Worm (Caenorhabditis elegans) whole organism, L3 larva: ENCODE measurements around the gene F35F10.13.
A peak's percentile ranks its signal among the peaks of the same experiment; 100 is the strongest.

Source experiments
- R02D3.7 ChIP-seq: fragments of 150-350 bp; optimal IDR thresholded peaks from 2 replicates; lab custom pipeline; 2014; ENCODE audit warnings: missing biosample characterization, missing genetic modification characterization
- ZK546.5 ChIP-seq: sonication (generic microtip); optimal IDR thresholded peaks from 2 replicates; lab custom pipeline; 2017; ENCODE audit warnings: missing biosample characterization, missing genetic modification characterization
- aly-2 ChIP-seq: fragments of 150-350 bp; optimal IDR thresholded peaks from 2 replicates; lab custom pipeline; 2014; ENCODE audit warnings: missing biosample characterization, missing genetic modification characterization
- ama-1 ChIP-seq: fragments of 150-350 bp; optimal IDR thresholded peaks from 2 replicates; lab custom pipeline; 2018
- ceh-16 ChIP-seq: sonication (generic microtip); optimal IDR thresholded peaks from 2 replicates; lab custom pipeline; 2017; ENCODE audit warnings: missing biosample characterization, missing genetic modification characterization
- ceh-82 ChIP-seq: fragments of 150-350 bp; optimal IDR thresholded peaks from 2 replicates; lab custom pipeline; 2014; ENCODE audit warnings: missing biosample characterization, missing genetic modification characterization
- ceh-9 ChIP-seq: sonication (generic microtip); optimal IDR thresholded peaks from 2 replicates; lab custom pipeline; 2018; ENCODE audit warnings: missing biosample characterization, missing genetic modification characterization
- egl-5 ChIP-seq: fragments of 150-350 bp; optimal IDR thresholded peaks from 2 replicates; lab custom pipeline; 2017; ENCODE audit warnings: missing biosample characterization, missing genetic modification reagents, missing genetic modification characterization, inconsistent platforms
- elt-1 ChIP-seq: fragments of 150-350 bp; optimal IDR thresholded peaks from 2 replicates; lab custom pipeline; 2014; ENCODE audit warnings: missing biosample characterization, missing genetic modification characterization
- elt-3 ChIP-seq, 3 experiments: fragments of 150-350 bp in 1 of 3; sonication (generic microtip) in 2 of 3; optimal IDR thresholded peaks; 2 replicates in 2 of 3; 4 replicates in 1 of 3; lab custom pipeline; 2014 to 2017; ENCODE audit warnings: missing biosample characterization in 3 of 3, missing genetic modification characterization in 3 of 3
- eor-1 ChIP-seq, 2 experiments: fragments of 150-350 bp; optimal IDR thresholded peaks; 2 replicates each; lab custom pipeline; 2014 to 2018; ENCODE audit warnings: missing biosample characterization in 2 of 2, missing genetic modification characterization in 2 of 2
- fos-1 ChIP-seq: fragments of 150-350 bp; optimal IDR thresholded peaks from 2 replicates; lab custom pipeline; 2014; ENCODE audit warnings: missing biosample characterization, missing genetic modification characterization
- hmg-11 ChIP-seq: sonication (generic microtip); optimal IDR thresholded peaks from 2 replicates; lab custom pipeline; 2016; ENCODE audit warnings: missing genetic modification characterization, missing compliant biosample characterization
- jun-1 ChIP-seq: fragments of 150-350 bp; optimal IDR thresholded peaks from 2 replicates; lab custom pipeline; 2014; ENCODE audit warnings: missing biosample characterization, missing genetic modification reagents, missing genetic modification characterization
- lin-15B ChIP-seq: fragments of 150-350 bp; optimal IDR thresholded peaks from 2 replicates; lab custom pipeline; 2014; ENCODE audit warnings: missing biosample characterization, missing genetic modification characterization
- lin-39 ChIP-seq: fragments of 150-350 bp; optimal IDR thresholded peaks from 2 replicates; lab custom pipeline; 2018; ENCODE audit warnings: missing biosample characterization, missing genetic modification reagents, missing genetic modification characterization
- lsy-12 ChIP-seq: sonication (generic microtip); optimal IDR thresholded peaks from 2 replicates; lab custom pipeline; 2016; ENCODE audit warnings: mild to moderate bottlenecking, missing genetic modification characterization, missing compliant biosample characterization
- mdl-1 ChIP-seq: fragments of 150-350 bp; optimal IDR thresholded peaks from 2 replicates; lab custom pipeline; 2014; ENCODE audit warnings: missing biosample characterization, missing genetic modification characterization
- mml-1 ChIP-seq: fragments of 150-350 bp; sonication (generic microtip); optimal IDR thresholded peaks from 3 replicates; lab custom pipeline; 2014; ENCODE audit warnings: missing biosample characterization, missing genetic modification characterization
- nfya-1 ChIP-seq: sonication (generic microtip); optimal IDR thresholded peaks from 2 replicates; lab custom pipeline; 2017; ENCODE audit warnings: missing genetic modification characterization, mild to moderate bottlenecking, missing compliant biosample characterization, antibody characterized with exemption, moderate library complexity; ENCODE audit not compliant: insufficient read depth
- nhr-11 ChIP-seq: fragments of 150-350 bp; optimal IDR thresholded peaks from 2 replicates; lab custom pipeline; 2014; ENCODE audit warnings: missing biosample characterization, missing genetic modification characterization
- nhr-23 ChIP-seq: fragments of 150-350 bp; optimal IDR thresholded peaks from 2 replicates; lab custom pipeline; 2014; ENCODE audit warnings: missing biosample characterization, missing genetic modification reagents, missing genetic modification characterization
- nhr-237 ChIP-seq: fragments of 150-350 bp; optimal IDR thresholded peaks from 2 replicates; lab custom pipeline; 2014; ENCODE audit warnings: missing biosample characterization, missing genetic modification characterization
- nhr-25 ChIP-seq: sonication (generic microtip); optimal IDR thresholded peaks from 2 replicates; lab custom pipeline; 2017; ENCODE audit warnings: missing biosample characterization, missing genetic modification characterization
- nhr-28 ChIP-seq: fragments of 150-350 bp; optimal IDR thresholded peaks from 2 replicates; lab custom pipeline; 2014; ENCODE audit warnings: missing biosample characterization, missing genetic modification characterization
- nhr-43 ChIP-seq: sonication (generic microtip); optimal IDR thresholded peaks from 2 replicates; lab custom pipeline; 2016; ENCODE audit warnings: mild to moderate bottlenecking, missing genetic modification characterization, missing compliant biosample characterization; ENCODE audit not compliant: poor library complexity, severe bottlenecking
- nhr-67 ChIP-seq: fragments of 150-350 bp; optimal IDR thresholded peaks from 2 replicates; lab custom pipeline; 2014; ENCODE audit warnings: missing biosample characterization, missing genetic modification characterization
- nhr-76 ChIP-seq: fragments of 150-350 bp; sonication (generic microtip); optimal IDR thresholded peaks from 5 replicates; lab custom pipeline; 2014; ENCODE audit warnings: missing biosample characterization, missing genetic modification characterization
- nhr-77 ChIP-seq: fragments of 150-350 bp; optimal IDR thresholded peaks from 2 replicates; lab custom pipeline; 2014; ENCODE audit warnings: missing biosample characterization, missing genetic modification characterization
- pqm-1 ChIP-seq: fragments of 150-350 bp; optimal IDR thresholded peaks from 2 replicates; lab custom pipeline; 2017; ENCODE audit warnings: missing biosample characterization, missing genetic modification characterization, inconsistent platforms
- sea-2 ChIP-seq: fragments of 150-350 bp; sonication (generic microtip); optimal IDR thresholded peaks from 4 replicates; lab custom pipeline; 2014; ENCODE audit warnings: missing biosample characterization, missing genetic modification reagents, missing genetic modification characterization
- skn-1 ChIP-seq: fragments of 150-350 bp; optimal IDR thresholded peaks from 2 replicates; lab custom pipeline; 2014; ENCODE audit warnings: missing biosample characterization, missing genetic modification characterization
- snpc-4 ChIP-seq: fragments of 150-350 bp; optimal IDR thresholded peaks from 2 replicates; lab custom pipeline; 2014; ENCODE audit warnings: missing biosample characterization, missing genetic modification characterization
- unc-62 ChIP-seq: fragments of 150-350 bp; sonication (generic microtip); optimal IDR thresholded peaks from 4 replicates; lab custom pipeline; 2014; ENCODE audit warnings: missing biosample characterization, missing genetic modification reagents, missing genetic modification characterization
- zag-1 ChIP-seq: fragments of 150-350 bp; optimal IDR thresholded peaks from 2 replicates; lab custom pipeline; 2014; ENCODE audit warnings: missing biosample characterization, missing genetic modification characterization
- ztf-4 ChIP-seq: fragments of 150-350 bp; optimal IDR thresholded peaks from 2 replicates; lab custom pipeline; 2014; ENCODE audit warnings: missing biosample characterization, missing genetic modification characterization

Gene F35F10.13

DNA sequence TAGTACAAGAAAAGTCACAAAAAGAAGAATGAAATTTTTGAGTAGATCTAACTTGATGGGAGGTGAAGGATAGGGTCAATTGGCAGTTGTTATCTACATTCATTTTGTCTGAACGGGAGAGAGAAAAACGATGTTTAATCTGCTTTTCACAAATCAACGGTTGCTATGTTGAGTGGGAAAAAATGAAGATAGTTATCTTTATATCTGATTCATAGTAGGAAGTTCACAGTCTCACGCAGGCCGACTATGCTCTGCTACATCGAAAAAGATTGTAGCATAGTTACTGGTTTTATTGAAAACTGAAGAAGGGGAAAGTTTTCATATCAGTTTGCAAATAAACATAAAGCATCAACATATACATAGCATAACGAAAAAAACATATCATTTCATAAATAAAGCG is 36.7 kb upstream of the F35F10.13 start:
- TF ChIP-seq zag-1 (tag; lab: Kevin White, UChicago) (no peak), elt-1 (peak; percentile 87), nhr-23 (peak; percentile 31)
- TF ChIP-seq, all 47 proteins: peak for 2

DNA sequence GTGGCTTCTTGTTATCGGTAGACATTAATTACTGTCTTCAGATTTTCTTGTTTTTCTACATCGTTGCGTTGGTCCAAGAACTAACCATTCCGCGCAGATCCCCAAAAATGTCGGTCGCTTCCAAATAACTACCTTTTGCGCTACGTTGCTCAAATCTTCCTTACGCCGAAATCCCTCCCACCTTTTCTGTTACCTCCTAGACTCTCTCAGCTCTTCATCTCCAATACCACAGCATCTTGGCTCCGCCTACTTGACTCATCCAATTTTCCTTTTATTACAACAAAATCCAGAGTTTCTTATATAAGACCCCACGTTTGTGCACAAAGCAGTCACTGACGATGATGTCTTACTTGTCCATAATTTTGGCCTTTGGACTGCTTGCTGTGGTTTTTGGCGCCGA is 34.0 kb upstream of the F35F10.13 start, which contains the start of gene C17B7.12:
C17B7.12 (plus strand) TSS at position 301 of the 400 bp plus-strand sequence.
- TF ChIP-seq nhr-28 (tag; lab: Kevin White, UChicago): no peak
- no peak for TF ChIP-seq mml-1 (tag; lab: Kevin White, UChicago)
- TF ChIP-seq zag-1 (tag; lab: Kevin White, UChicago): no peak
- TF ChIP-seq sea-2: no peak
- no peak for TF ChIP-seq fos-1
- no peak for TF ChIP-seq nhr-76
- TF ChIP-seq snpc-4 (tag; lab: Kevin White, UChicago): no peak
- TF ChIP-seq pqm-1 (tag; lab: Kevin White, UChicago): no peak
- TF ChIP-seq lin-15B: no peak
- TF ChIP-seq jun-1 (tag; lab: Kevin White, UChicago): no peak
- TF ChIP-seq eor-1 (tag; optimal IDR thresholded peaks at IDR 0.05; lab: Kevin White, UChicago): no peak
- TF ChIP-seq skn-1 (tag; lab: Kevin White, UChicago): no peak
- no peak for TF ChIP-seq nhr-25 (tag; lab: Kevin White, UChicago)
- TF ChIP-seq hmg-11 (tag; lab: Kevin White, UChicago): no peak
- no peak for TF ChIP-seq lin-39 (tag; lab: Kevin White, UChicago)
- TF ChIP-seq nhr-237: no peak
- TF ChIP-seq R02D3.7 (tag; lab: Kevin White, UChicago): no peak
- TF ChIP-seq ZK546.5 (tag; lab: Kevin White, UChicago): no peak
- TF ChIP-seq aly-2: no peak

DNA sequence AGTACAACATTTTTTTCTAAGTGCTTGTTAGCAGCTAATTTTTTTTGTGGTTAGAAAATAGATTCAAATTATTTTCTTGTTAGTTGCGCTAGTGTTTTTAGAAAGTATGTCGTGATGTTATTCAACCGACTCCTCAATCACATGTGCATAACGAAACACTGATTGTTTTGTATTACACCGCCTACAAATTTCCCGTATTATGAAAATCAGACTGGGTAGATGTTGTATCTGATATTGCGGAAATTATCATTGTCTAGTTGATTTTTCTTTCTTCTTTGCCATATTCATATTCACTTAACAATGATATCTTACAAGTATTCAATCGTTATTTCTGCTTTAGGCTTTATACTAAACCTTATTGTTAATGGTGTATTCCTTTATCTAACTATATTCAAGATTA is 32.4 kb upstream of the F35F10.13 start, which contains the start of gene str-63:
str-63 (plus strand) TSS at position 301 of the 400 bp plus-strand sequence.
- no peak for TF ChIP-seq lin-15B
- TF ChIP-seq ceh-82 (tag; lab: Kevin White, UChicago): no peak
- TF ChIP-seq, all 47 proteins: peak for 0

DNA sequence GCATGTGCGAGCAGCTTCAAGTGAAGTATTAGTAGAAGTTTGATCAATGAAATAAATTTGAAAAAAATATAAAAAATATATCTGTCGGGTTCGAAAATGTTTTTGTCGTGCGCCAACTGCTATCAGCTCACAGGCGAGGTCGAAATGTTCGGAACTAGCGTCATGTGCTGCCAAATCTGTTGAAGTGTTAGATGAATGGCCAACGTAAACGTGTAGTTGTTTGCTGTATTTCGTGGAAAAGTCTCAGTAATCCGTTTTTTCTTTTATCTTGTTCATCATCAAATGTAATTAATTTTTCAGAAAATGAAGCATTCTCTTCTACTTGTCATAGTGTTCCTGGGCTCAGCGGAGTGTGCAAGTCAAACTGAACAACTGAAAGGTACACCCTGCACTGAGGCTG is 31.0 kb upstream of the F35F10.13 start, which contains the start of gene C17B7.15:
C17B7.15 (plus strand) TSS at position 301 of the 400 bp plus-strand sequence.
- no peak for TF ChIP-seq nhr-77 (tag; lab: Kevin White, UChicago)
- no peak for TF ChIP-seq lsy-12 (tag; lab: Kevin White, UChicago)
- no peak for TF ChIP-seq elt-3 (tag; optimal IDR thresholded peaks at IDR 0.05; lab: Kevin White, UChicago)
- TF ChIP-seq zag-1 (tag; lab: Kevin White, UChicago): no peak
- TF ChIP-seq nhr-28 (tag; lab: Kevin White, UChicago): no peak
- TF ChIP-seq nhr-67 (tag; lab: Kevin White, UChicago): no peak

DNA sequence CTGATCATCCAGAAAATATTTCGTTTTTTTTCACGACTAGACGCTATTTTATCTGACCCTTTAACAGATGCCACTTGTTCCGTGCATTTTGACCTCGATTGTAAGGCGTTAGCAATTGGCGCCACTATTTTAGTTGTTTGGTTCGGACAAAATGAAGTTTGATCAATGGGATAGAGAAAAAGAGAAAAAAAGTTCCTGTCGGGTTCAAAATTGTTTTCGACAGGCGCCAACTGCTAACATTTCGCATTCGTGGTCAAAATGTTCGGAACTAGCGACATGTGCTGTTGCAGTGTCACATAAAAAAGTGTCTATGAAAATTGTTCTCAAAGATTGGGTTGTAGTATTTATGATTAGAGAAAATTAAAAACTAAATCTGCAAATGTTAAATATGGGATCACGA is 28.6 kb upstream of the F35F10.13 start:
- no peak for TF ChIP-seq nfya-1
- no peak for TF ChIP-seq nhr-43
- TF ChIP-seq ama-1: no peak
- no peak for TF ChIP-seq ztf-4
- no peak for TF ChIP-seq eor-1 (tag; optimal IDR thresholded peaks at IDR 0.05; lab: Kevin White, UChicago)
- no peak for TF ChIP-seq ceh-9 (tag; lab: Kevin White, UChicago)
- TF ChIP-seq ceh-82 (tag; lab: Kevin White, UChicago): no peak
- no peak for TF ChIP-seq ZK546.5 (tag; lab: Kevin White, UChicago)
- TF ChIP-seq unc-62 (GFP tag; lab: Kevin White, UChicago): no peak
- TF ChIP-seq egl-5 (tag; lab: Kevin White, UChicago): no peak
- no peak for TF ChIP-seq elt-1
- no peak for TF ChIP-seq nhr-11 (tag; lab: Kevin White, UChicago)
- TF ChIP-seq elt-3 (tag; optimal IDR thresholded peaks at IDR 0.05; lab: Kevin White, UChicago): no peak
- no peak for TF ChIP-seq sea-2
- TF ChIP-seq fos-1: no peak
- no peak for TF ChIP-seq lin-15B
- no peak for TF ChIP-seq nhr-76
- no peak for TF ChIP-seq ceh-16 (tag; lab: Kevin White, UChicago)
- TF ChIP-seq mdl-1 (tag; lab: Kevin White, UChicago): no peak
- TF ChIP-seq, all 47 proteins: peak for 0
